Worm (Caenorhabditis elegans): ENCODE measurements around the gene sra-1.

DNA sequence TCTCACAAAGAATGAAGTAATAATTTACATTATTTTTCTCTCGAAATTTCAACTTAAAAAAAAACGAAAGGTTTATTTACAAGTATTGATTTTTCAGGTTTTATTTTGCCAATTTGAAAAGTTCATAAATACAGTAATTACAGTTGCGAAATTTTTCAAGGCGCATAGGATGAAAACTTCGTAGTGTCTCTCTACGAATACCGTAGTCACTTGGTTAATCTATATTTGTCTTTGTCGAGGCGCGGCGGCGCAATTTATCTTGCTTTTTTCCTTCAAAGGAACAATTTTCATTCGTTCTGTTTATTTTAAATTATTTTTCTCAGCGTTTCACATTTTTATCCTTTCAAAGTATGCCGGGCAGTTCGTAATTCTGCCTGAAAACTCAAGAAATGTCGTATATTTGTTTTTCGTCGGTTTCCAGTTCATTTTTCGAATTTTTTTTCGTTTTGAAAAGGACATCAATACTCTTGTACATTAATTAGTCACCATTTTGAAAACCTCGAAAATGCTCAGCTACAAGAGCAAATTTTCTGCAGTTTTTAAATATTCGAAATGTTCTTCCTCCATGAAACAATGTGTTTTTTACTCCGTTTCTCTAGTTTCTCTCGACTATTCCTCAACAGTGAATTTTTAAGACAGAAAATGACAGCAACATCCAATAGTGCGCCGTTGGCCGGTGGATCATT lies 2.2 kb upstream of the sra-1 start, which contains the start of gene mex-6:
- TF ChIP-seq hlh-30 (tag; optimal IDR thresholded peaks at IDR 0.05; ENCODE audit: insufficient read depth) = no peak
- no peak for TF ChIP-seq ceh-31 (tag; optimal IDR thresholded peaks at IDR 0.05)
- TF ChIP-seq npax-4 (tag; optimal IDR thresholded peaks at IDR 0.05) = no peak
- TF ChIP-seq unc-3 (GFP tag; conservative IDR thresholded peaks at IDR 0.05) = no peak
- TF ChIP-seq unc-3 (tag; optimal IDR thresholded peaks at IDR 0.05) = no peak
- no peak for TF ChIP-seq lim-6 (tag; optimal IDR thresholded peaks at IDR 0.05)
- no peak for TF ChIP-seq ceh-22 (tag; optimal IDR thresholded peaks at IDR 0.05)
- TF ChIP-seq sox-4 (tag; optimal IDR thresholded peaks at IDR 0.05) = no peak
- no peak for TF ChIP-seq pat-9 (tag; optimal IDR thresholded peaks at IDR 0.05)
- no peak for TF ChIP-seq lin-11 (tag; optimal IDR thresholded peaks at IDR 0.05)
- no peak for TF ChIP-seq gmeb-2 (tag; optimal IDR thresholded peaks at IDR 0.05)
- no peak for TF ChIP-seq tbx-2 (tag; optimal IDR thresholded peaks at IDR 0.05)
- no peak for TF ChIP-seq ets-4 (tag; optimal IDR thresholded peaks at IDR 0.05)
